Worm (Caenorhabditis elegans): Measurements from ENCODE around the gene F39B3.7.

ce11 chrX:17600139-17600538 lies 32.9 kb upstream of the F39B3.7 start, which contains the start of gene lec-9:
- TF ChIP-seq tbx-2 (tag; optimal IDR thresholded peaks at IDR 0.05) (no peak), skn-1 (tag; optimal IDR thresholded peaks at IDR 0.05) (peak; percentile 79), R02D3.7 (tag; optimal IDR thresholded peaks at IDR 0.05) (no peak), nhr-67 (tag; optimal IDR thresholded peaks at IDR 0.05) (no peak), ama-1 (optimal IDR thresholded peaks at IDR 0.05) (no peak), elt-2 (tag; optimal IDR thresholded peaks at IDR 0.05) (peak; percentile 97), fos-1 (tag; optimal IDR thresholded peaks at IDR 0.05) (no peak), jun-1 (tag; optimal IDR thresholded peaks at IDR 0.05) (no peak), nhr-237 (tag; optimal IDR thresholded peaks at IDR 0.05) (no peak), hmg-11 (tag; optimal IDR thresholded peaks at IDR 0.05) (no peak), unc-62 (GFP tag; optimal IDR thresholded peaks at IDR 0.05) (no peak), elt-3 (tag; optimal IDR thresholded peaks at IDR 0.05) (no peak), ztf-11 (tag; optimal IDR thresholded peaks at IDR 0.05) (no peak)

All from whole organism, L3 larva.